Worm (Caenorhabditis elegans) whole organism, L4 larva: ENCODE measurements around the gene cnc-8.

ENCODE experiments used
- F26F4.8 ChIP-seq: fragments of 200-800 bp; sonication (Bioruptor generic); conservative IDR thresholded peaks from 2 replicates; pipeline ENCODE4 v1.3.6; 2022; ENCODE audit warnings: missing genetic modification characterization, missing compliant biosample characterization
- R02D3.7 ChIP-seq: fragments of 150-350 bp; sonication (generic microtip); optimal IDR thresholded peaks from 3 replicates; lab custom pipeline; 2014; ENCODE audit warnings: missing biosample characterization, missing genetic modification characterization
- Y5F2A.4 ChIP-seq: fragments of 200-800 bp; sonication (Bioruptor generic); optimal IDR thresholded peaks from 2 replicates; lab custom pipeline; 2018; ENCODE audit warnings: mild to moderate bottlenecking, missing genetic modification characterization, missing compliant biosample characterization
- aha-1 ChIP-seq: fragments of 150-350 bp; peaks from one replicate; lab custom pipeline; 2014; ENCODE audit warnings: missing biosample characterization, missing genetic modification characterization
- aly-2 ChIP-seq: sonication (generic microtip); optimal IDR thresholded peaks from 2 replicates; lab custom pipeline; 2018; ENCODE audit warnings: missing biosample characterization, missing genetic modification characterization
- arid-1 ChIP-seq: fragments of 200-800 bp; sonication (Bioruptor generic); conservative IDR thresholded peaks from 2 replicates; pipeline ENCODE4 v1.3.6; 2022; ENCODE audit warnings: missing genetic modification reagents, missing genetic modification characterization, missing compliant biosample characterization
- cey-2 ChIP-seq: sonication (generic microtip); optimal IDR thresholded peaks from 3 replicates; lab custom pipeline; 2017; ENCODE audit warnings: missing genetic modification characterization, mild to moderate bottlenecking, missing compliant biosample characterization, antibody characterized with exemption, borderline replicate concordance; ENCODE audit not compliant: insufficient read depth
- daf-16 ChIP-seq, 3 experiments: sonication (generic microtip); optimal IDR thresholded peaks; 2 replicates each; lab custom pipeline; 2016 to 2017; ENCODE audit warnings: missing genetic modification characterization in 3 of 3, missing genetic modification reagents in 3 of 3, mild to moderate bottlenecking in 2 of 3, missing compliant biosample characterization in 2 of 3, missing biosample characterization in 1 of 3, moderate library complexity in 1 of 3
- daf-19 ChIP-seq: fragments of 200-800 bp; sonication (Bioruptor generic); conservative IDR thresholded peaks from 2 replicates; pipeline ENCODE4 v1.3.6; 2022; ENCODE audit warnings: missing genetic modification characterization, missing compliant biosample characterization
- gei-8 ChIP-seq: fragments of 200-800 bp; sonication (Bioruptor generic); optimal IDR thresholded peaks from 2 replicates; lab custom pipeline; 2018; ENCODE audit warnings: mild to moderate bottlenecking, missing genetic modification characterization, missing compliant biosample characterization
- hlh-11 ChIP-seq: fragments of 200-800 bp; sonication (Bioruptor generic); optimal IDR thresholded peaks from 2 replicates; lab custom pipeline; 2018; ENCODE audit warnings: mild to moderate bottlenecking, missing genetic modification characterization, missing compliant biosample characterization
- hlh-30 ChIP-seq: sonication (generic microtip); optimal IDR thresholded peaks from 2 replicates; lab custom pipeline; 2017; ENCODE audit warnings: antibody characterized with exemption, mild to moderate bottlenecking, missing genetic modification characterization, missing compliant biosample characterization; ENCODE audit not compliant: insufficient read depth
- lin-15B ChIP-seq: fragments of 150-350 bp; sonication (generic microtip); optimal IDR thresholded peaks from 3 replicates; lab custom pipeline; 2014; ENCODE audit warnings: missing biosample characterization, missing genetic modification characterization
- lin-38 ChIP-seq: fragments of 200-800 bp; sonication (Bioruptor generic); IDR thresholded peaks from 2 replicates; pipeline ENCODE4 v1.3.6; 2022; ENCODE audit warnings: missing genetic modification reagents, missing genetic modification characterization, missing compliant biosample characterization
- lir-3 ChIP-seq: sonication (generic microtip); optimal IDR thresholded peaks from 2 replicates; lab custom pipeline; 2016; ENCODE audit warnings: mild to moderate bottlenecking, missing genetic modification characterization, missing compliant biosample characterization
- lsy-2 ChIP-seq, 2 experiments: fragments of 150-350 bp in 1 of 2; sonication (generic microtip) in 1 of 2; optimal IDR thresholded peaks; 2 replicates each; lab custom pipeline; 2014 to 2017; ENCODE audit warnings: missing biosample characterization in 2 of 2, missing genetic modification characterization in 2 of 2
- mdl-1 ChIP-seq, 2 experiments: fragments of 150-350 bp in 1 of 2; sonication (generic microtip) in 1 of 2; optimal IDR thresholded peaks; 2 replicates each; lab custom pipeline; 2014 to 2017; ENCODE audit warnings: missing biosample characterization in 2 of 2, missing genetic modification characterization in 2 of 2
- mes-2 ChIP-seq: sonication (generic microtip); optimal IDR thresholded peaks from 2 replicates; lab custom pipeline; 2016; ENCODE audit warnings: missing genotype, mild to moderate bottlenecking, missing genetic modification characterization, missing compliant biosample characterization; ENCODE audit not compliant: poor library complexity, severe bottlenecking
- mxl-3 ChIP-seq: fragments of 200-800 bp; sonication (Bioruptor generic); optimal IDR thresholded peaks from 2 replicates; lab custom pipeline; 2018; ENCODE audit warnings: mild to moderate bottlenecking, missing genetic modification characterization, missing compliant biosample characterization
- nhr-10 ChIP-seq: fragments of 150-350 bp; optimal IDR thresholded peaks from 2 replicates; lab custom pipeline; 2014; ENCODE audit warnings: missing biosample characterization, missing genetic modification characterization
- nhr-11 ChIP-seq: fragments of 150-350 bp; optimal IDR thresholded peaks from 2 replicates; lab custom pipeline; 2014; ENCODE audit warnings: missing biosample characterization, missing genetic modification characterization
- nhr-111 ChIP-seq: fragments of 200-800 bp; sonication (Bioruptor generic); optimal IDR thresholded peaks from 2 replicates; lab custom pipeline; 2018; ENCODE audit warnings: mild to moderate bottlenecking, missing genetic modification characterization, missing compliant biosample characterization
- nhr-25 ChIP-seq: sonication (generic microtip); optimal IDR thresholded peaks from 2 replicates; lab custom pipeline; 2017; ENCODE audit warnings: missing genetic modification characterization, mild to moderate bottlenecking, missing compliant biosample characterization, antibody characterized with exemption, moderate library complexity, borderline replicate concordance; ENCODE audit not compliant: insufficient read depth
- nhr-28 ChIP-seq: fragments of 150-350 bp; optimal IDR thresholded peaks from 2 replicates; lab custom pipeline; 2014; ENCODE audit warnings: missing biosample characterization, missing genetic modification characterization
- nhr-42 ChIP-seq: fragments of 200-800 bp; sonication (Bioruptor generic); IDR thresholded peaks from 2 replicates; pipeline ENCODE4 v1.3.6; 2022; ENCODE audit warnings: missing genetic modification characterization, missing compliant biosample characterization
- nhr-48 ChIP-seq: sonication (generic microtip); optimal IDR thresholded peaks from 2 replicates; lab custom pipeline; 2016; ENCODE audit warnings: mild to moderate bottlenecking, missing genetic modification characterization, missing compliant biosample characterization
- nhr-6 ChIP-seq: fragments of 150-350 bp; optimal IDR thresholded peaks from 2 replicates; lab custom pipeline; 2014; ENCODE audit warnings: missing biosample characterization, missing genetic modification characterization
- nhr-76 ChIP-seq: fragments of 150-350 bp; optimal IDR thresholded peaks from 2 replicates; lab custom pipeline; 2014; ENCODE audit warnings: missing biosample characterization, missing genetic modification characterization
- php-3 ChIP-seq: fragments of 200-800 bp; sonication (Bioruptor generic); IDR thresholded peaks from 2 replicates; pipeline ENCODE4 v1.3.6; 2022; ENCODE audit warnings: missing genetic modification reagents, missing genetic modification characterization, missing compliant biosample characterization
- sdz-12 ChIP-seq: fragments of 200-800 bp; sonication (Bioruptor generic); optimal IDR thresholded peaks from 2 replicates; lab custom pipeline; 2018; ENCODE audit warnings: mild to moderate bottlenecking, missing genetic modification characterization, missing compliant biosample characterization
- set-16 ChIP-seq: fragments of 200-800 bp; sonication (Bioruptor generic); IDR thresholded peaks from 2 replicates; pipeline ENCODE4 v1.3.6; 2022; ENCODE audit warnings: missing genetic modification reagents, missing genetic modification characterization, missing compliant biosample characterization
- spr-3 ChIP-seq: fragments of 200-800 bp; sonication (Bioruptor generic); optimal IDR thresholded peaks from 2 replicates; lab custom pipeline; 2018; ENCODE audit warnings: mild to moderate bottlenecking, missing genetic modification characterization, missing compliant biosample characterization
- tag-97 ChIP-seq: fragments of 200-800 bp; sonication (Bioruptor generic); IDR thresholded peaks from 2 replicates; pipeline ENCODE4 v1.3.6; 2022; ENCODE audit warnings: missing genetic modification characterization, missing compliant biosample characterization
- unc-130 ChIP-seq: sonication (generic microtip); optimal IDR thresholded peaks from 2 replicates; lab custom pipeline; 2016; ENCODE audit warnings: missing genetic modification reagents, missing genetic modification characterization, missing compliant biosample characterization
- unc-62 ChIP-seq, 3 experiments: fragments of 150-350 bp in 1 of 3; sonication (generic microtip); optimal IDR thresholded peaks in 2 of 3; peaks in 1 of 3; 1 replicate in 1 of 3; 2 replicates in 2 of 3; lab custom pipeline; 2014 to 2017; ENCODE audit warnings: missing biosample characterization in 3 of 3, missing genetic modification characterization in 3 of 3, missing genetic modification reagents in 3 of 3, missing genotype in 1 of 3
- vab-7 ChIP-seq: fragments of 200-800 bp; sonication (Bioruptor generic); IDR thresholded peaks from 2 replicates; pipeline ENCODE4 v1.3.6; 2022; ENCODE audit warnings: missing genetic modification reagents, missing genetic modification characterization, missing compliant biosample characterization
- zfp-3 ChIP-seq: fragments of 200-800 bp; sonication (Bioruptor generic); conservative IDR thresholded peaks from 2 replicates; pipeline ENCODE4 v1.3.6; 2022; ENCODE audit warnings: missing genetic modification reagents, missing genetic modification characterization, missing compliant biosample characterization
- zip-11 ChIP-seq: fragments of 200-800 bp; sonication (Bioruptor generic); IDR thresholded peaks from 2 replicates; pipeline ENCODE4 v1.3.6; 2022; ENCODE audit warnings: missing genetic modification characterization, missing compliant biosample characterization
- ztf-11 ChIP-seq: fragments of 150-350 bp; optimal IDR thresholded peaks from 2 replicates; lab custom pipeline; 2014; ENCODE audit warnings: missing biosample characterization, missing genetic modification characterization
- ztf-7 ChIP-seq: fragments of 150-350 bp; optimal IDR thresholded peaks from 2 replicates; lab custom pipeline; 2014; ENCODE audit warnings: missing biosample characterization, missing genetic modification characterization

Gene cnc-8

DNA sequence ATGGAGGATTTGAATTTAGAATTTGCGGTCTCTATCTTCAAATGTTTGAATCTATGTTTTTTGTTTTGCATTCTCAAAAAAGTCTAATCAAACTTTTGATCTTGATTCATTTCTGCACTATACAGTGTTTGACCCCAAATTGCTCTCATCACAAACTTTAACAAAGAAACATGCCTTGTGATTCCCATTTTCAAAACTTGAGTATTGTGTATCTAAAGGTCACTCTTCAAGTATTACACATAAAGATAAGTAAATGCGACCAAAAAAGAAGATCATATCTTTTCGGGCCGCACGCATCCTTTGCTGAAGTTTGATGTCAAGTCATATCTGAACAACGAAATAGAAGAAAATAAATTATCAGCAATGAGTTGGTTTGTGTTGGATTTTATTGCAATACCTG, 4.5 kb upstream of the cnc-8 start:
- TF ChIP-seq hlh-30 (tag; lab: Kevin White, UChicago) (peak; percentile 2), daf-16 (GFP tag; optimal IDR thresholded peaks at IDR 0.05; lab: Kevin White, UChicago) (no peak), daf-16 (tag; optimal IDR thresholded peaks at IDR 0.05; lab: Kevin White, UChicago) (no peak), nhr-48 (tag; lab: Kevin White, UChicago) (peak; percentile 18)

- peak; percentile 0 for TF ChIP-seq aha-1 (tag; lab: Kevin White, UChicago)
- no peak for TF ChIP-seq Y5F2A.4 (GFP tag; lab: Kevin White, UChicago)
- TF ChIP-seq unc-62 (GFP tag; optimal IDR thresholded peaks at IDR 0.05 in 1 of 2; lab: Kevin White, UChicago): peak in 1 of 2 experiments; percentile 90
- no peak for TF ChIP-seq unc-62 (tag; optimal IDR thresholded peaks at IDR 0.05; lab: Kevin White, UChicago)
Measured at ce11 chrX:10302430-10302829, 4.0 kb upstream of the cnc-8 start, which contains the start of gene fip-5. fip-5 (plus strand) TSS chrX:10302741.

DNA sequence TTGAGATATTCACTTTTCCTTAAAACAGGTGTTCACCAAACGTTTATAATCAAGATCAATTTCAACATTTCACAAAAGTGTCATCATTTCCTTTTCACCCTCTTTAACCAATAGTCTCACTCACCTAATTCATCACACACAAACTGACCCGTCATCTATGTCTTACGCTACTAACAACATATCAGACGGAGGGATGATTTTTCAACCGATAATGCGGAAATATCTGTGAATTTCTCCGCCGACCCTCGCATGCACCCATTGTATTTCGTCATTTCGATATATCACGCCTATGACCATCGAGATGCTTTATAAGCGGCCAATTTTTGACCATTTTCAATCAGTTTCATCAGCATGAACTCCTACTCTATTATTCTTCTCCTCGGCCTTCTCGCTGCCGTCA, 2.2 kb upstream of the cnc-8 start, which contains the start of gene fipr-21:
TSS of gene fipr-21 (plus strand) at position 352 of the 400 bp plus-strand sequence.
- TF ChIP-seq mxl-3 (peak; percentile 54), lin-38 (no peak), mdl-1 (tag; optimal IDR thresholded peaks at IDR 0.05; lab: Kevin White, UChicago) (peak in 1 of 2 experiments; percentile 21), gei-8 (GFP tag; lab: Kevin White, UChicago) (no peak), hlh-30 (tag; lab: Kevin White, UChicago) (peak; percentile 32), nhr-28 (tag; lab: Kevin White, UChicago) (peak; percentile 16), lir-3 (no peak), arid-1 (no peak), nhr-10 (no peak), nhr-48 (tag; lab: Kevin White, UChicago) (no peak)

DNA sequence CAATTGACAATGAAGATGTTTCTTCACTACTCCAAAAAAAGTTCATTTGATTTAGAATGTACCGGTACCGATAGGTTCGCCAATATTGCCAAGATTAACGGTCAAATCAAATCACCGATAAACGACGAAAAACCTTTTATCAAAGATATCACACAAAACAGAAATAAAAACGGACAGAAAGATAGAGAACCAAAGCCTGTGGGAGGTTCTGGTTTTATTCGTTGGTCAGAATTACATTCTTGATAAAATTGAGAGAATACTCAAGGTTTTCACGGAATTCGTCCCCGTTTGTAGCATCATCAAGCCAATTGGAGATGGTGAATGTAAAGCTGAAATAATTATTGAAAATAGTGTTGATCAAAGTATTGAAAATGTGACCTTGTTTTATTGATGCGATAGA, 528 bp downstream of the cnc-8 start:
- TF ChIP-seq zip-11 (GFP tag; lab: Robert Waterston, UW) (no peak), nhr-25 (tag; lab: Kevin White, UChicago) (peak; percentile 25), F26F4.8 (no peak), nhr-11 (tag; lab: Kevin White, UChicago) (no peak), php-3 (GFP tag; lab: Robert Waterston, UW) (no peak), tag-97 (GFP tag; lab: Robert Waterston, UW) (no peak), mxl-3 (no peak), vab-7 (GFP tag; lab: Robert Waterston, UW) (no peak)
- TF ChIP-seq, all 104 proteins: peak for 1

DNA sequence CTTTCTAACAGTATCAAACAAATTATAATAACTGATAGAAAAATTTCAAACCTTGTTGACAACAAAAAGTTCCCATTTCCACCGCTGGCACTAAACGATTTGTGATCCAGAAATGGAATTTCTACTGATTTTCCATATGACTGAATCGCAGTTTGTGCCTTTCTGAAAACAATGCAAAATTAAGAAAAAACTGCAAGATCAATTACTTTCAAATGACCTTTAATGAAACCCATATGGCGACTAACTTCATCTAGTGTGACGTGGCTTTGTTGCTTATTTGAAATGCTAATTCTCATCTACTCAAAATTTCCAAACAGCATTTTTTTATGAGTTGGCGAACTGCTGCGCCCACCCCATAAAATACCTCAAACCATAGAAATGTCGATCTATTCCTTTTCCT, 1.1 kb downstream of the cnc-8 start, which contains the start of gene F41E7.7:
TSS of gene F41E7.7 (plus strand) at position 301 of the 400 bp plus-strand sequence.
- TF ChIP-seq nhr-6 (tag; lab: Kevin White, UChicago) (no peak), unc-130 (GFP tag; lab: Kevin White, UChicago) (no peak), nhr-76 (tag; lab: Kevin White, UChicago) (no peak), mdl-1 (tag; optimal IDR thresholded peaks at IDR 0.05; lab: Kevin White, UChicago) (no peak), nhr-111 (GFP tag; lab: Kevin White, UChicago) (no peak), aly-2 (tag; lab: Kevin White, UChicago) (no peak), daf-19 (GFP tag; lab: Robert Waterston, UW) (no peak), spr-3 (no peak), zfp-3 (GFP tag; lab: Robert Waterston, UW) (no peak), ztf-11 (no peak), tag-97 (GFP tag; lab: Robert Waterston, UW) (no peak), nhr-10 (no peak), lir-3 (no peak)

- TF ChIP-seq ztf-11 (no peak), lin-15B (tag; lab: Kevin White, UChicago) (no peak), nhr-42 (no peak), lsy-2 (tag; optimal IDR thresholded peaks at IDR 0.05; lab: Kevin White, UChicago) (no peak), gei-8 (GFP tag; lab: Kevin White, UChicago) (no peak), mxl-3 (no peak), set-16 (no peak), ztf-7 (tag; lab: Kevin White, UChicago) (no peak), hlh-30 (tag; lab: Kevin White, UChicago) (no peak), arid-1 (no peak), vab-7 (GFP tag; lab: Robert Waterston, UW) (no peak), mes-2 (tag; lab: Kevin White, UChicago) (no peak), cey-2 (tag; lab: Kevin White, UChicago) (no peak), sdz-12 (GFP tag; lab: Kevin White, UChicago) (no peak), R02D3.7 (tag; lab: Kevin White, UChicago) (no peak), hlh-11 (tag; lab: Kevin White, UChicago) (no peak)
Measured at ce11 chrX:10310366-10310765, 4.0 kb downstream of the cnc-8 start, which contains the start of gene F41E7.6. F41E7.6 (minus strand) TSS chrX:10310466.
